Worm (Caenorhabditis elegans) whole organism, L3 larva: Measurements from ENCODE around the gene twk-4.

Source experiments
- elt-1 ChIP-seq: fragments of 150-350 bp; optimal IDR thresholded peaks from 2 replicates; lab custom pipeline; 2014; ENCODE audit warnings: missing biosample characterization, missing genetic modification characterization
- elt-3 ChIP-seq, 3 experiments: fragments of 150-350 bp in 1 of 3; sonication (generic microtip) in 2 of 3; optimal IDR thresholded peaks; 2 replicates in 2 of 3; 4 replicates in 1 of 3; lab custom pipeline; 2014 to 2017; ENCODE audit warnings: missing biosample characterization in 3 of 3, missing genetic modification characterization in 3 of 3
- nhr-12 ChIP-seq: fragments of 150-350 bp; optimal IDR thresholded peaks from 2 replicates; lab custom pipeline; 2014; ENCODE audit warnings: missing biosample characterization, missing genetic modification characterization
- pqm-1 ChIP-seq: fragments of 150-350 bp; optimal IDR thresholded peaks from 2 replicates; lab custom pipeline; 2017; ENCODE audit warnings: missing biosample characterization, missing genetic modification characterization, inconsistent platforms

ce11 chrII:9163348-9163747 lies 30.7 kb downstream of the twk-4 start:
- TF ChIP-seq elt-3 (tag; optimal IDR thresholded peaks at IDR 0.05; lab: Kevin White, UChicago) (no peak), pqm-1 (tag; lab: Kevin White, UChicago) (no peak), nhr-12 (tag; lab: Kevin White, UChicago) (no peak), elt-1 (no peak)
